Worm (Caenorhabditis elegans): Measurements from ENCODE around the gene msp-142.

The msp-142 gene

DNA sequence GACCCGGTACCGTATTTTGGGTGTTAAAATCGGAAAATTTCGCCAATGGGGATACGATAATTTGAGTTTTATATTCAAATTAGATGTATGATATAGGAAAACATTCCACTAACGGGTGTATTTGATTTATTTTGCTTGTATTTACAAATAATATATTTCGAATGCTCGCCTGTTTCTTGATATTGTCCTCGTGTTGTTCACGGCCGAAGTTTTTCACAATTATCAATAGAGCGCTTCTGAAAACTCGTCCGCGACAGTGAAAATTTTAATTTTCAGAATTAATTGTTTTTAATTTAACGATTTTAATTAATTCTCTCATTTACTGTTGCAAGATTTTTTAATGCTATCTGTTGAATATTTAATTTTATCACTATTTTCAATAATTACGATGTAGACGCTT lies 21.9 kb downstream of the msp-142 start:
- TF ChIP-seq ztf-23 (GFP tag; IDR thresholded peaks at IDR 0.05) (0 out of 2 replicates have a peak, but pooled peaks have one; percentile 48), flt-1 (GFP tag; IDR thresholded peaks at IDR 0.05) (peak; percentile 52; the same call in 1 of the 2 replicates), cog-1 (tag; optimal IDR thresholded peaks at IDR 0.05) (no peak)

DNA sequence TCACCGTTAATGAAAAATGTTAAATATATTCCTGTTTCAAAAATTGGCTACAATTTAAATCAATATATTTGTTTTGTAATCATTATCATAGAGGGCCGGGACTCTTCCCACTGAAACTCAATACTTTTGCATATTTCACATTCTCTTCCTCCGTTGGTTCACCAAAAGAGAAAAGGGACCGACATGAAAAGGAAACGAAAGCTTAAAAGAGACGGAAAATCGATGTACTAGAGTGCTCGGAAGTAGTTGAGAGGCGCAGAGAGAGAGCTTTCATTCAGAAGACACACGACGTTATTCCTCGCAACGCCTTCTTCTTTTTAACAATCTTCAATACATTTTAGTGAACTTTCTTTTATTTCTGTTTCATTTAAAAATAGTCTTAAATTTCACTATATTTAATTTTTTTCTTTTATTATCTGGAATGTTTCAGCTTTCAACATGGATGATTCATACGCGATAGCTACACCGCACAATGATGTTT lies 22.6 kb downstream of the msp-142 start, which contains the start of gene ehs-1:
Gene ehs-1 (plus strand): TSS at position 431 of the 481 bp plus-strand sequence.
- no peak for TF ChIP-seq flt-1 (GFP tag; IDR thresholded peaks at IDR 0.05)
- TF ChIP-seq ztf-29 (GFP tag; IDR thresholded peaks at IDR 0.05) = no peak
- TF ChIP-seq cog-1 (tag; optimal IDR thresholded peaks at IDR 0.05) = no peak
- TF ChIP-seq ztf-23 (GFP tag; IDR thresholded peaks at IDR 0.05) = no peak
- no peak for TF ChIP-seq ref-1 (GFP tag; conservative IDR thresholded peaks at IDR 0.05)
- TF ChIP-seq med-1 (GFP tag; optimal IDR thresholded peaks at IDR 0.05; ENCODE audit: insufficient read depth) = no peak

ce11 chrII:5827364-5827763 lies 29.6 kb downstream of the msp-142 start, which contains the start of gene tbc-2:
Gene tbc-2, minus strand, starts transcription at chrII:5827443.
- TF ChIP-seq med-1 (GFP tag; optimal IDR thresholded peaks at IDR 0.05; ENCODE audit: insufficient read depth) (no peak), flt-1 (GFP tag; IDR thresholded peaks at IDR 0.05) (no peak)

DNA sequence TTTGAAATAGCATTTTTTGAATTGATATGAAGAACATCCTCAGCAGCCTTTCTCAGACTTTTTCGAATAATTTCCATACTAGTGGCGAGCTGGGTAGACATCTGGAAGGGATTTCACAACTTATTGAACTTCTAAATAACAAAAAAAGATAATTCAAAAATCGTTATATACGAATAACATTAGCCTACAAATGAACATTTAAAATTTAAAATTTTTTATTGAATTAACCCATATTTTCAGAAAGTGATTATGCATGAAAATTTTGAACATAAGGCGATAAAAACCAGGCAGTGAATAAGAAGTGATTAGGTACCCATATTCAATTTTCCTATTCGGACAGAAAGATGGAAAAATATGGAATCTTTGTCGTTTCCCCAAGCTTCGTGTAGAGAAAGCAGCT lies 30.8 kb downstream of the msp-142 start, which contains the start of gene ZK1248.11:
Gene ZK1248.11 (minus strand): TSS at position 101 of the 400 bp plus-strand sequence.
- TF ChIP-seq ztf-29 (GFP tag; IDR thresholded peaks at IDR 0.05) (no peak), cog-1 (tag; optimal IDR thresholded peaks at IDR 0.05) (no peak), T22C8.4 (GFP tag; IDR thresholded peaks at IDR 0.05) (no peak), med-1 (GFP tag; optimal IDR thresholded peaks at IDR 0.05; ENCODE audit: insufficient read depth) (no peak), flt-1 (GFP tag; IDR thresholded peaks at IDR 0.05) (no peak), tab-1 (GFP tag; IDR thresholded peaks at IDR 0.05) (no peak), klf-2 (GFP tag; conservative IDR thresholded peaks at IDR 0.05) (no peak), ztf-23 (GFP tag; IDR thresholded peaks at IDR 0.05) (no peak), ref-1 (GFP tag; conservative IDR thresholded peaks at IDR 0.05) (no peak)

DNA sequence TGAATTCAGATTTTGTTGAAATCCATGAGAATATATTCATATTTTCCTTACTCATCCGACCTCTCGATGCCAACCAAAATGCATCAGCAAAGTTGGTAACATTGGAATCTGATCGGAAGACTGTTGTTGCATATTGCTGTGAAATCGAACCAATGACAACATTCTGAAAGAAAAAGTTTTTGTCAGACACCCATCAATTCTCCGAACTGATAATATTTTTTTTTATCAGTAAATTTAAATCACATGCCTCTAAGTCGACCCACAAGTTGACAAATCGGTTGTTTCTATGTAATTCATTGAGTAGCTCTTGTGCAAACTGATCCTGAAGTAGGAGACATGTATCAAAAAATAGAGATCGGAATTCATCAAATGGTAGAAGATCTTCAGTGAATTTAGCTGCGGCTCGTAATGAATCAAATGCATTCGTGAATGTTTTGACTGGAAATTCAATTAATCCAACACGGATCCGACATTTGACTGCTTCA lies 32.3 kb downstream of the msp-142 start, which contains the start of gene col-74:
Gene col-74 (plus strand): TSS at position 435 of the 485 bp plus-strand sequence.
- TF ChIP-seq T22C8.4 (GFP tag; IDR thresholded peaks at IDR 0.05) = no peak
- TF ChIP-seq ztf-29 (GFP tag; IDR thresholded peaks at IDR 0.05) = no peak
- TF ChIP-seq tab-1 (GFP tag; IDR thresholded peaks at IDR 0.05) = no peak
- TF ChIP-seq med-1 (GFP tag; optimal IDR thresholded peaks at IDR 0.05; ENCODE audit: insufficient read depth) = no peak

- TF ChIP-seq ref-1 (GFP tag; conservative IDR thresholded peaks at IDR 0.05) (no peak), flt-1 (GFP tag; IDR thresholded peaks at IDR 0.05) (no peak), med-1 (GFP tag; optimal IDR thresholded peaks at IDR 0.05; ENCODE audit: insufficient read depth) (no peak), ztf-29 (GFP tag; IDR thresholded peaks at IDR 0.05) (no peak), T22C8.4 (GFP tag; IDR thresholded peaks at IDR 0.05) (no peak), klf-2 (GFP tag; conservative IDR thresholded peaks at IDR 0.05) (no peak), cog-1 (tag; optimal IDR thresholded peaks at IDR 0.05) (no peak), ztf-23 (GFP tag; IDR thresholded peaks at IDR 0.05) (no peak), tab-1 (GFP tag; IDR thresholded peaks at IDR 0.05) (no peak)
Observed at ce11 chrII:5831373-5831772, 33.6 kb downstream of the msp-142 start.

DNA sequence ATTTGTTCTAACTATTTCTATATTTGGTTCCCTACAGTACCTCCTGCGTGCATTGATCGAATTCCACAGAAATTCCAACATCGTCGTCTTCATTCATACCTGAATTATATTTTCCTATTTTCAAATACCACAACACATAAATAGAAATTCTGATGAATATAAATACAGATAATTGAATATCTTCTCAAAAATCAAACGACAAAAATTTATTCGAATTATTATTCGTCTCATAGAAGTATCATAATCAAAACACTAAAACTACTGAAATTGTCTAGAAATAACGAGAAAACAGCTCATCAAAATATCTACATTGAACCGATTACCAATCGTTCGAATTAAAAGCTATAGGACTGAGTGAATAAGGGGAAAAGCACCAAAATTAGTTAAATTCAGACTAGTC lies 35.4 kb downstream of the msp-142 start, which contains the start of gene gtap-1:
Gene gtap-1 (minus strand): TSS at position 101 of the 400 bp plus-strand sequence.
- TF ChIP-seq ref-1 (GFP tag; conservative IDR thresholded peaks at IDR 0.05) (no peak), cog-1 (tag; optimal IDR thresholded peaks at IDR 0.05) (no peak), tab-1 (GFP tag; IDR thresholded peaks at IDR 0.05) (no peak), flt-1 (GFP tag; IDR thresholded peaks at IDR 0.05) (no peak), ztf-29 (GFP tag; IDR thresholded peaks at IDR 0.05) (no peak), ztf-23 (GFP tag; IDR thresholded peaks at IDR 0.05) (no peak), T22C8.4 (GFP tag; IDR thresholded peaks at IDR 0.05) (no peak), med-1 (GFP tag; optimal IDR thresholded peaks at IDR 0.05; ENCODE audit: insufficient read depth) (no peak), klf-2 (GFP tag; conservative IDR thresholded peaks at IDR 0.05) (no peak)

- no peak for TF ChIP-seq med-1 (GFP tag; optimal IDR thresholded peaks at IDR 0.05; ENCODE audit: insufficient read depth)
- no peak for TF ChIP-seq flt-1 (GFP tag; IDR thresholded peaks at IDR 0.05)
- TF ChIP-seq ztf-23 (GFP tag; IDR thresholded peaks at IDR 0.05) = no peak
- no peak for TF ChIP-seq ref-1 (GFP tag; conservative IDR thresholded peaks at IDR 0.05)
- no peak for TF ChIP-seq ztf-29 (GFP tag; IDR thresholded peaks at IDR 0.05)
- TF ChIP-seq klf-2 (GFP tag; conservative IDR thresholded peaks at IDR 0.05) = no peak
- no peak for TF ChIP-seq tab-1 (GFP tag; IDR thresholded peaks at IDR 0.05)
- TF ChIP-seq T22C8.4 (GFP tag; IDR thresholded peaks at IDR 0.05) = no peak
- no peak for TF ChIP-seq cog-1 (tag; optimal IDR thresholded peaks at IDR 0.05)
Observed at ce11 chrII:5835146-5835545, 37.4 kb downstream of the msp-142 start.

ce11 chrII:5836153-5836719 lies 38.5 kb downstream of the msp-142 start, which contains the start of gene fzo-1:
Gene fzo-1, minus strand, starts transcription at chrII:5836203.
- TF ChIP-seq med-1 (GFP tag; optimal IDR thresholded peaks at IDR 0.05; ENCODE audit: insufficient read depth) (no peak), ref-1 (GFP tag; conservative IDR thresholded peaks at IDR 0.05) (no peak), klf-2 (GFP tag; conservative IDR thresholded peaks at IDR 0.05) (0 out of 2 replicates have a peak, but pooled peaks have one; percentile 14), flt-1 (GFP tag; IDR thresholded peaks at IDR 0.05) (no peak), ztf-29 (GFP tag; IDR thresholded peaks at IDR 0.05) (no peak), ztf-23 (GFP tag; IDR thresholded peaks at IDR 0.05) (peak; percentile 79; the same call in 1 of the 2 replicates), cog-1 (tag; optimal IDR thresholded peaks at IDR 0.05) (peak; percentile 83), tab-1 (GFP tag; IDR thresholded peaks at IDR 0.05) (no peak), T22C8.4 (GFP tag; IDR thresholded peaks at IDR 0.05) (no peak)

DNA sequence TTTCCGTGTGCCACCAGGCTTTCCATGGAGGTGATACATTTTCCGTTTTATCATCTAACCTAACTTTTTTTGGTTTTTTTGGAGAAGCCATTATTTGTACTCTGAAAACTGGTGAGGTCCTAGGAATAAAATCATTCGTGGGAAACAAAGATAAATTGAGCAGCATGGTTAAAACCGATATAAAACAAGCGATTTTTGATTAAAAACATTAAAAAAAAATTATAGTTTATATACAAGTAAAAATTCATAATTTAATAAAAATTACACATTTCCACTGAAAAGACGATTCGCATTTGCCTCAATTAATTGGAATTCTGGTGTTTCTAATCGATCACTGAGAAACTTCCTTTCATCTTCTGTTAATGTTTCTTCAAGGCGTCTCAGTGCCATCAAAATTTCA lies 40.7 kb downstream of the msp-142 start, which contains the start of gene ZK1248.15:
Gene ZK1248.15 (minus strand): TSS at position 101 of the 400 bp plus-strand sequence.
- TF ChIP-seq tab-1 (GFP tag; IDR thresholded peaks at IDR 0.05) (no peak), T22C8.4 (GFP tag; IDR thresholded peaks at IDR 0.05) (no peak), cog-1 (tag; optimal IDR thresholded peaks at IDR 0.05) (no peak), klf-2 (GFP tag; conservative IDR thresholded peaks at IDR 0.05) (no peak), ztf-29 (GFP tag; IDR thresholded peaks at IDR 0.05) (no peak), ztf-23 (GFP tag; IDR thresholded peaks at IDR 0.05) (no peak), flt-1 (GFP tag; IDR thresholded peaks at IDR 0.05) (no peak), med-1 (GFP tag; optimal IDR thresholded peaks at IDR 0.05; ENCODE audit: insufficient read depth) (no peak), ref-1 (GFP tag; conservative IDR thresholded peaks at IDR 0.05) (no peak)

All from whole organism, midembryonic.